Worm (Caenorhabditis elegans): Measurements from ENCODE around the gene pfk-1.1.

- TF ChIP-seq unc-62 (GFP tag; optimal IDR thresholded peaks at IDR 0.05): no peak
- TF ChIP-seq snpc-4 (tag; optimal IDR thresholded peaks at IDR 0.05): no peak
- TF ChIP-seq elt-3 (tag; optimal IDR thresholded peaks at IDR 0.05): no peak
- no peak for TF ChIP-seq ama-1 (optimal IDR thresholded peaks at IDR 0.05)
Measured at ce11 chrX:2909227-2909626, 31.4 kb upstream of the pfk-1.1 start, which contains the start of gene nmy-1.

Data from whole organism, L2 larva.